Worm (Caenorhabditis elegans): ENCODE measurements around the gene Y53F4B.14.

Y53F4B.14 gene

ce11 chrII:15005118-15005517, 32.7 kb upstream of the Y53F4B.14 start:
- TF ChIP-seq pat-9 (tag; optimal IDR thresholded peaks at IDR 0.05) (no peak), ceh-24 (tag; optimal IDR thresholded peaks at IDR 0.05) (no peak), npax-4 (tag; optimal IDR thresholded peaks at IDR 0.05) (no peak), pros-1 (tag; optimal IDR thresholded peaks at IDR 0.05) (no peak), hlh-30 (tag; optimal IDR thresholded peaks at IDR 0.05; ENCODE audit: insufficient read depth) (no peak), ztf-16 (tag; optimal IDR thresholded peaks at IDR 0.05) (no peak), ceh-22 (tag; optimal IDR thresholded peaks at IDR 0.05) (no peak), sox-4 (tag; optimal IDR thresholded peaks at IDR 0.05) (no peak), eyg-1 (tag; optimal IDR thresholded peaks at IDR 0.05) (no peak), tbx-2 (tag; optimal IDR thresholded peaks at IDR 0.05) (no peak), ref-2 (tag; optimal IDR thresholded peaks at IDR 0.05) (no peak), ceh-19 (GFP tag; optimal IDR thresholded peaks at IDR 0.05) (no peak), odd-2 (tag; optimal IDR thresholded peaks at IDR 0.05) (no peak), Y22D7AL.16 (tag; optimal IDR thresholded peaks at IDR 0.05) (no peak), pag-3 (tag; optimal IDR thresholded peaks at IDR 0.05; ENCODE audit: borderline replicate concordance) (no peak)

- TF ChIP-seq fkh-10 (GFP tag; optimal IDR thresholded peaks at IDR 0.05): no peak
- no peak for TF ChIP-seq ceh-30 (tag; optimal IDR thresholded peaks at IDR 0.05)
- peak; percentile 60 for TF ChIP-seq C08G9.2 (tag; optimal IDR thresholded peaks at IDR 0.05)
- no peak for TF ChIP-seq che-1 (tag; optimal IDR thresholded peaks at IDR 0.05)
- peak; percentile 3 for TF ChIP-seq ahr-1 (tag; optimal IDR thresholded peaks at IDR 0.05)
- TF ChIP-seq nfya-1 (tag; optimal IDR thresholded peaks at IDR 0.05): no peak
- TF ChIP-seq ceh-45 (GFP tag; IDR thresholded peaks at IDR 0.05): no peak
- no peak for TF ChIP-seq rnt-1 (tag; optimal IDR thresholded peaks at IDR 0.05)
- TF ChIP-seq hlh-13 (GFP tag; optimal IDR thresholded peaks at IDR 0.05): no peak
- TF ChIP-seq fkh-6 (tag; optimal IDR thresholded peaks at IDR 0.05): no peak
- TF ChIP-seq K09A11.1 (tag; optimal IDR thresholded peaks at IDR 0.05; ENCODE audit: insufficient read depth): no peak
- TF ChIP-seq sox-2 (GFP tag; IDR thresholded peaks at IDR 0.05): no peak
- TF ChIP-seq K02D7.2 (tag; optimal IDR thresholded peaks at IDR 0.05): no peak
- TF ChIP-seq T23F11.4 (GFP tag; optimal IDR thresholded peaks at IDR 0.05): no peak
- no peak for TF ChIP-seq ztf-16 (tag; optimal IDR thresholded peaks at IDR 0.05)
- TF ChIP-seq pqm-1 (tag; optimal IDR thresholded peaks at IDR 0.05): no peak
- TF ChIP-seq madf-2 (tag; optimal IDR thresholded peaks at IDR 0.05): no peak
- TF ChIP-seq ceh-14 (tag; optimal IDR thresholded peaks at IDR 0.05): no peak
- peak; percentile 66 for TF ChIP-seq ceh-2 (tag; optimal IDR thresholded peaks at IDR 0.05)
- no peak for TF ChIP-seq sdc-2 (tag; optimal IDR thresholded peaks at IDR 0.05)
- TF ChIP-seq elt-4 (tag; optimal IDR thresholded peaks at IDR 0.05): no peak
- no peak for TF ChIP-seq hlh-15 (tag; optimal IDR thresholded peaks at IDR 0.05)
- TF ChIP-seq unc-42 (tag; optimal IDR thresholded peaks at IDR 0.05): no peak
- no peak for TF ChIP-seq sox-4 (tag; optimal IDR thresholded peaks at IDR 0.05)
- no peak for TF ChIP-seq mec-3 (tag; optimal IDR thresholded peaks at IDR 0.05; ENCODE audit: borderline replicate concordance)
- TF ChIP-seq lin-11 (tag; optimal IDR thresholded peaks at IDR 0.05): no peak
- no peak for TF ChIP-seq unc-3 (GFP tag; conservative IDR thresholded peaks at IDR 0.05)
- TF ChIP-seq unc-3 (tag; optimal IDR thresholded peaks at IDR 0.05): no peak
- peak; percentile 68 for TF ChIP-seq tbx-7 (tag; optimal IDR thresholded peaks at IDR 0.05)
- no peak for TF ChIP-seq nhr-232 (tag; optimal IDR thresholded peaks at IDR 0.05)
- TF ChIP-seq dmd-4 (tag; optimal IDR thresholded peaks at IDR 0.05; ENCODE audit: borderline replicate concordance): peak; percentile 7
- TF ChIP-seq ceh-31 (tag; optimal IDR thresholded peaks at IDR 0.05): peak; percentile 73
- no peak for TF ChIP-seq C38D4.7 (GFP tag; optimal IDR thresholded peaks at IDR 0.05)
- no peak for TF ChIP-seq eyg-1 (tag; optimal IDR thresholded peaks at IDR 0.05)
- TF ChIP-seq gmeb-2 (tag; optimal IDR thresholded peaks at IDR 0.05): no peak
- TF ChIP-seq ceh-22 (tag; optimal IDR thresholded peaks at IDR 0.05): no peak
- no peak for TF ChIP-seq ama-1 (optimal IDR thresholded peaks at IDR 0.05)
- peak; percentile 36 for TF ChIP-seq tbx-2 (tag; optimal IDR thresholded peaks at IDR 0.05)
- no peak for TF ChIP-seq dve-1 (tag; optimal IDR thresholded peaks at IDR 0.05)
- TF ChIP-seq ceh-48 (tag; optimal IDR thresholded peaks at IDR 0.05): no peak
- TF ChIP-seq ceh-6 (GFP tag; optimal IDR thresholded peaks at IDR 0.05): no peak
- TF ChIP-seq Y22D7AL.16 (tag; optimal IDR thresholded peaks at IDR 0.05): no peak
Measured at ce11 chrII:15008481-15009057, 29.2 kb upstream of the Y53F4B.14 start.

Data from whole organism, late embryonic.